Fruit fly (Drosophila melanogaster): ENCODE results near the gene CG1722.

DNA sequence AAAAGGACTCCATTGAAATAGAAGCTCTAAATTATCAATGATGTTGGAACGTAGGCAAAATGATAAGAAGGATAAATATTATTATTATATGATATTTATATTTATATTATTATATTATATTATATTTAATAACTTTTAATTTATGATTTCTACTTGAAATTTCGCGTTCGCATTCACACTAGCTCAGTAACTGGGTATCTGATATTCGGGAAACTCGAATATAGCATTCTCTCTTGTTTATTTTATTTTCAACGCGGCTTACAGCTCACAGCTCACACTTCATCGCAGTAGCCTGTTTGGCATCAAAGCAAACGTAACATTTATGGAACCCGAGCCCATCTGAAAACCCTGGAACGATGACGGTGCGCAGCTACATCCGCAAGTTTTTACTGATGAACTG, 34.1 kb upstream of the CG1722 start, which contains the start of gene CG1494:
- TF ChIP-seq CG7357 (GFP tag; IDR thresholded peaks at IDR 0.05) (no peak), Ravus (GFP tag; IDR thresholded peaks at IDR 0.05) (no peak), CG13123 (GFP tag; optimal IDR thresholded peaks at IDR 0.05) (no peak), CG8089 (GFP tag; optimal IDR thresholded peaks at IDR 0.05) (no peak), CG16813 (GFP tag; IDR thresholded peaks at IDR 0.05; ENCODE audit: partially characterized antibody) (no peak), org-1 (GFP tag; optimal IDR thresholded peaks at IDR 0.05) (no peak), B-H1 (GFP tag; IDR thresholded peaks at IDR 0.05) (no peak), CG2199 (GFP tag; IDR thresholded peaks at IDR 0.05) (no peak), Poxn (GFP tag; IDR thresholded peaks at IDR 0.05) (no peak), Rfx (GFP tag; IDR thresholded peaks at IDR 0.05) (no peak), Neu2 (GFP tag; optimal IDR thresholded peaks at IDR 0.05; ENCODE audit: borderline replicate concordance) (no peak), Awh (GFP tag; IDR thresholded peaks at IDR 0.05) (no peak), fd3F (GFP tag; optimal IDR thresholded peaks at IDR 0.05) (no peak)

Data from whole organism, embryonic.